Fruit fly (Drosophila melanogaster) whole organism, embryonic: ENCODE data around the gene MICAL-like.

Source experiments
- Adf1 ChIP-seq: fragments of 200-800 bp; sonication (Bioruptor generic); IDR thresholded peaks from 2 replicates; pipeline ENCODE4 v1.3.6; 2022; ENCODE audit warnings: missing biosample characterization, missing genetic modification characterization
- Atf3 ChIP-seq: fragments of 200-800 bp; sonication (Bioruptor generic); optimal IDR thresholded peaks from 3 replicates; lab custom pipeline; 2016; ENCODE audit warnings: missing biosample characterization, missing genetic modification characterization
- CG10979 ChIP-seq: fragments of 200-800 bp; sonication (Bioruptor generic); optimal IDR thresholded peaks from 2 replicates; lab custom pipeline; 2018; ENCODE audit warnings: missing biosample characterization, mild to moderate bottlenecking, missing genetic modification characterization, moderate library complexity
- CG11723 ChIP-seq: fragments of 200-800 bp; sonication (Bioruptor generic); optimal IDR thresholded peaks from 2 replicates; lab custom pipeline; 2017; ENCODE audit warnings: missing biosample characterization, mild to moderate bottlenecking, missing genetic modification characterization
- CG13775 ChIP-seq: fragments of 200-800 bp; sonication (Bioruptor generic); optimal IDR thresholded peaks from 3 replicates; lab custom pipeline; 2017; ENCODE audit warnings: missing biosample characterization, mild to moderate bottlenecking, missing genetic modification characterization
- CG14050 ChIP-seq: fragments of 200-800 bp; sonication (Bioruptor generic); IDR thresholded peaks from 3 replicates; pipeline ENCODE4 v1.3.6; 2022; ENCODE audit warnings: missing biosample characterization, missing genetic modification characterization
- CG1647 ChIP-seq: fragments of 200-800 bp; sonication (Bioruptor generic); optimal IDR thresholded peaks from 3 replicates; lab custom pipeline; 2016; ENCODE audit warnings: missing biosample characterization, missing genetic modification characterization
- CG16779 ChIP-seq: fragments of 200-800 bp; sonication (Bioruptor generic); IDR thresholded peaks from 2 replicates; pipeline ENCODE4 v1.3.6; 2022; ENCODE audit warnings: missing biosample characterization, missing genetic modification characterization
- CG16815 ChIP-seq: fragments of 200-800 bp; sonication (Bioruptor generic); optimal IDR thresholded peaks from 3 replicates; lab custom pipeline; 2017; ENCODE audit warnings: missing biosample characterization, mild to moderate bottlenecking, missing genetic modification characterization
- CG17802 ChIP-seq: fragments of 200-800 bp; sonication (Bioruptor generic); optimal IDR thresholded peaks from 2 replicates; lab custom pipeline; 2018; ENCODE audit warnings: missing biosample characterization, mild to moderate bottlenecking, missing genetic modification characterization, moderate library complexity
- CG17829 ChIP-seq: fragments of 200-800 bp; optimal IDR thresholded peaks from 2 replicates; lab custom pipeline; 2019; ENCODE audit warnings: missing biosample characterization, mild to moderate bottlenecking, missing genetic modification characterization, moderate library complexity
- CG2678 ChIP-seq: fragments of 200-800 bp; sonication (Bioruptor generic); optimal IDR thresholded peaks from 3 replicates; lab custom pipeline; 2019; ENCODE audit warnings: missing biosample characterization, mild to moderate bottlenecking, missing genetic modification characterization, moderate library complexity
- CG2712 ChIP-seq: fragments of 200-800 bp; optimal IDR thresholded peaks from 3 replicates; lab custom pipeline; 2019; ENCODE audit warnings: missing biosample characterization, mild to moderate bottlenecking, missing genetic modification characterization, moderate library complexity
- CG32767 ChIP-seq: fragments of 200-800 bp; sonication (Bioruptor generic); IDR thresholded peaks from 2 replicates; pipeline ENCODE4 v1.3.6; 2022; ENCODE audit warnings: missing biosample characterization, missing genetic modification characterization
- CG3281 ChIP-seq: fragments of 200-800 bp; sonication (Bioruptor generic); optimal IDR thresholded peaks from 3 replicates; lab custom pipeline; 2017; ENCODE audit warnings: missing biosample characterization, mild to moderate bottlenecking, missing genetic modification characterization
- CG4282 ChIP-seq: fragments of 200-800 bp; sonication (Bioruptor generic); optimal IDR thresholded peaks from 2 replicates; lab custom pipeline; 2016; ENCODE audit warnings: missing biosample characterization, missing genetic modification characterization
- CG6254 ChIP-seq: fragments of 200-800 bp; sonication (Bioruptor generic); optimal IDR thresholded peaks from 3 replicates; lab custom pipeline; 2017; ENCODE audit warnings: mild to moderate bottlenecking, missing biosample characterization, missing genetic modification reagents, missing genetic modification characterization
- CG7556 ChIP-seq: fragments of 200-800 bp; sonication (Bioruptor generic); optimal IDR thresholded peaks from 2 replicates; lab custom pipeline; 2017; ENCODE audit warnings: missing biosample characterization, mild to moderate bottlenecking, missing genetic modification characterization
- CG7987 ChIP-seq: fragments of 200-800 bp; sonication (Bioruptor generic); optimal IDR thresholded peaks from 2 replicates; lab custom pipeline; 2018; ENCODE audit warnings: missing biosample characterization, mild to moderate bottlenecking, missing genetic modification characterization, moderate library complexity
- CG8359 ChIP-seq: fragments of 200-800 bp; sonication (Bioruptor generic); optimal IDR thresholded peaks from 2 replicates; lab custom pipeline; 2017; ENCODE audit warnings: missing biosample characterization, mild to moderate bottlenecking, missing genetic modification characterization, borderline replicate concordance
- D19A ChIP-seq: fragments of 200-800 bp; optimal IDR thresholded peaks from 3 replicates; lab custom pipeline; 2019; ENCODE audit warnings: missing biosample characterization, mild to moderate bottlenecking, missing genetic modification characterization, moderate library complexity
- Drgx ChIP-seq: fragments of 200-800 bp; sonication (Bioruptor generic); IDR thresholded peaks from 2 replicates; pipeline ENCODE4 v1.3.6; 2022; ENCODE audit warnings: missing biosample characterization, missing genetic modification characterization
- E2f1 ChIP-seq: fragments of 200-800 bp; sonication (Bioruptor generic); IDR thresholded peaks from 2 replicates; pipeline ENCODE4 v1.3.6; 2022; ENCODE audit warnings: missing biosample characterization, missing genetic modification characterization
- E2f2 ChIP-seq: fragments of 200-800 bp; sonication (Bioruptor generic); IDR thresholded peaks from 2 replicates; pipeline ENCODE4 v1.3.6; 2022; ENCODE audit warnings: missing biosample characterization, missing genetic modification characterization
- ERR ChIP-seq: fragments of 200-800 bp; sonication (Bioruptor generic); optimal IDR thresholded peaks from 2 replicates; lab custom pipeline; 2016; ENCODE audit warnings: missing biosample characterization, missing genetic modification characterization
- Ets97D ChIP-seq: fragments of 200-800 bp; sonication (Bioruptor generic); optimal IDR thresholded peaks from 3 replicates; lab custom pipeline; 2016; ENCODE audit warnings: missing biosample characterization, missing genetic modification characterization
- HLH54F ChIP-seq: fragments of 200-800 bp; sonication (Bioruptor generic); optimal IDR thresholded peaks from 3 replicates; lab custom pipeline; 2016; ENCODE audit warnings: missing biosample characterization, missing genetic modification characterization
- Jarid2 ChIP-seq: fragments of 200-800 bp; sonication (Bioruptor generic); optimal IDR thresholded peaks from 3 replicates; lab custom pipeline; 2017; ENCODE audit warnings: mild to moderate bottlenecking, missing biosample characterization, missing genetic modification reagents, missing genetic modification characterization
- Mad ChIP-seq: fragments of 200-800 bp; sonication (Bioruptor generic); optimal IDR thresholded peaks from 2 replicates; lab custom pipeline; 2016; ENCODE audit warnings: missing biosample characterization, missing genetic modification characterization
- NfI ChIP-seq: fragments of 200-800 bp; sonication (Bioruptor generic); optimal IDR thresholded peaks from 3 replicates; lab custom pipeline; 2018; ENCODE audit warnings: missing biosample characterization, mild to moderate bottlenecking, missing genetic modification characterization, moderate library complexity
- Scr ChIP-seq: fragments of 200-800 bp; sonication (Bioruptor generic); IDR thresholded peaks from 2 replicates; pipeline ENCODE4 v1.3.6; 2022; ENCODE audit warnings: missing biosample characterization, missing genetic modification characterization; ENCODE audit not compliant: partially characterized antibody
- ab ChIP-seq: fragments of 200-800 bp; sonication (Bioruptor generic); optimal IDR thresholded peaks from 2 replicates; lab custom pipeline; 2016; ENCODE audit warnings: missing biosample characterization, missing genetic modification characterization
- chn ChIP-seq: fragments of 200-800 bp; sonication (Bioruptor generic); optimal IDR thresholded peaks from 2 replicates; lab custom pipeline; 2016; ENCODE audit warnings: missing biosample characterization, missing genetic modification characterization
- corto ChIP-seq: fragments of 200-800 bp; sonication (Bioruptor generic); optimal IDR thresholded peaks from 2 replicates; lab custom pipeline; 2016; ENCODE audit warnings: missing biosample characterization, mild to moderate bottlenecking, missing genetic modification characterization, moderate library complexity
- crc ChIP-seq: fragments of 200-800 bp; sonication (Bioruptor generic); optimal IDR thresholded peaks from 2 replicates; lab custom pipeline; 2016; ENCODE audit warnings: missing biosample characterization, missing genetic modification characterization
- danr ChIP-seq: fragments of 200-800 bp; sonication (Bioruptor generic); IDR thresholded peaks from 2 replicates; pipeline ENCODE4 v1.3.6; 2022; ENCODE audit warnings: missing biosample characterization, missing genetic modification characterization
- dimm ChIP-seq: fragments of 200-800 bp; sonication (Bioruptor generic); IDR thresholded peaks from 2 replicates; pipeline ENCODE4 v1.3.6; 2022; ENCODE audit warnings: missing biosample characterization, missing genetic modification characterization
- esg ChIP-seq: fragments of 200-800 bp; sonication (Bioruptor generic); conservative IDR thresholded peaks from 2 replicates; pipeline ENCODE4 v1.3.6; 2022; ENCODE audit warnings: missing biosample characterization, missing genetic modification characterization
- gce ChIP-seq: fragments of 200-800 bp; sonication (Bioruptor generic); IDR thresholded peaks from 3 replicates; pipeline ENCODE4 v1.3.6; 2022; ENCODE audit warnings: missing biosample characterization, missing genetic modification characterization
- gt ChIP-seq: fragments of 200-800 bp; sonication (Bioruptor generic); IDR thresholded peaks from 2 replicates; pipeline ENCODE4 v1.3.6; 2022; ENCODE audit warnings: missing biosample characterization, missing genetic modification characterization
- her ChIP-seq: fragments of 200-800 bp; sonication (Bioruptor generic); optimal IDR thresholded peaks from 2 replicates; lab custom pipeline; 2016; ENCODE audit warnings: missing biosample characterization, missing genetic modification characterization
- jigr1 ChIP-seq: fragments of 200-800 bp; sonication (Bioruptor generic); IDR thresholded peaks from 3 replicates; pipeline ENCODE4 v1.3.6; 2022; ENCODE audit warnings: missing biosample characterization, missing genetic modification characterization
- maf-S ChIP-seq: fragments of 200-800 bp; sonication (Bioruptor generic); optimal IDR thresholded peaks from 2 replicates; lab custom pipeline; 2016; ENCODE audit warnings: missing biosample characterization, missing genetic modification characterization
- mld ChIP-seq: fragments of 200-800 bp; sonication (Bioruptor generic); IDR thresholded peaks from 3 replicates; pipeline ENCODE4 v1.3.6; 2022; ENCODE audit warnings: missing biosample characterization, missing genetic modification characterization; ENCODE audit not compliant: partially characterized antibody
- nom ChIP-seq: fragments of 200-800 bp; sonication (Bioruptor generic); optimal IDR thresholded peaks from 2 replicates; lab custom pipeline; 2017; ENCODE audit warnings: missing biosample characterization, missing genetic modification characterization, mild to moderate bottlenecking, moderate library complexity, missing genetic modification reagents
- run ChIP-seq: fragments of 200-800 bp; sonication (Bioruptor generic); optimal IDR thresholded peaks from 3 replicates; lab custom pipeline; 2018; ENCODE audit warnings: missing biosample characterization, mild to moderate bottlenecking, missing genetic modification characterization
- sima ChIP-seq: fragments of 200-800 bp; sonication (Bioruptor generic); optimal IDR thresholded peaks from 2 replicates; lab custom pipeline; 2016; ENCODE audit warnings: missing biosample characterization, missing genetic modification characterization
- tx ChIP-seq: fragments of 200-800 bp; sonication (Bioruptor generic); optimal IDR thresholded peaks from 2 replicates; lab custom pipeline; 2016; ENCODE audit warnings: missing biosample characterization, missing genetic modification characterization

MICAL-like gene

DNA sequence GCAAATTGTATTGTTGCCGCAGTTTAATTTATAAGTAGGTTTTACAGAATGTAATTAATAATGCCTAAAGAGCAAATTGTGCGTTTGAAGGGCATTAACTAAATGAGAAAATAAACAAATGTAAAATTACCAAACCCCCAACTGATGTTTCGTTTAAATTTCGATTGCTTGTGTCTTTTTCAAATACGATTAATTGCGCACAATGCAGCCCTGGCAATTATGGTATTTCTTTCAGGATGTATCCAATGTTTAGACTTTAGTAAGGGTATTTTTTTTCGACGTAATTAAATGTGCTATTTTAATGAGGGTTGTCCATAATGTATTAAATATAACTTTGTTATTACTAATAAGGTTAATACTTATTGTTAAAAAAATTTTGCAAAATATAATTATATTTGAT is 25.7 kb upstream of the MICAL-like start (continued):
- TF ChIP-seq D19A (tag; lab: Kevin White, UChicago) (peak; percentile 62), E2f2 (GFP tag; lab: Robert Waterston, UW) (peak; percentile 93)

- TF ChIP-seq CG14050: no peak
- peak; percentile 65 for TF ChIP-seq Adf1 (GFP tag; lab: Robert Waterston, UW)
- no peak for TF ChIP-seq corto (GFP tag; lab: Kevin White, UChicago)
- no peak for TF ChIP-seq CG8359 (GFP tag; lab: Kevin White, UChicago)
- peak; percentile 27 for TF ChIP-seq Mad (GFP tag; lab: Kevin White, UChicago)
- TF ChIP-seq CG17802 (tag; lab: Kevin White, UChicago): peak; percentile 1
- no peak for TF ChIP-seq gt
- no peak for TF ChIP-seq jigr1 (GFP tag; lab: Robert Waterston, UW)
- TF ChIP-seq her (GFP tag; lab: Kevin White, UChicago): peak; percentile 51
- peak; percentile 88 for TF ChIP-seq Scr (GFP tag; lab: Robert Waterston, UW)
- TF ChIP-seq Drgx (GFP tag; lab: Robert Waterston, UW): no peak
- TF ChIP-seq maf-S: peak; percentile 38
- no peak for TF ChIP-seq CG3281 (GFP tag; lab: Kevin White, UChicago)
- peak; percentile 28 for TF ChIP-seq CG2712
- peak; percentile 30 for TF ChIP-seq Atf3 (GFP tag; lab: Kevin White, UChicago)
- no peak for TF ChIP-seq CG11723
- TF ChIP-seq Ets97D (GFP tag; lab: Kevin White, UChicago): peak; percentile 75
- TF ChIP-seq mld (GFP tag; lab: Robert Waterston, UW): peak; percentile 86; the same call in 2 of the 3 replicates
- TF ChIP-seq ab (GFP tag; lab: Kevin White, UChicago): no peak
- no peak for TF ChIP-seq CG16815 (GFP tag; lab: Kevin White, UChicago)
- TF ChIP-seq crc (GFP tag; lab: Kevin White, UChicago): no peak
- peak; percentile 17 for TF ChIP-seq tx (GFP tag; lab: Kevin White, UChicago)
- TF ChIP-seq HLH54F (GFP tag; lab: Kevin White, UChicago): peak; percentile 64
- no peak for TF ChIP-seq dimm (GFP tag; lab: Robert Waterston, UW)
- peak; percentile 69 for TF ChIP-seq chn (GFP tag; lab: Kevin White, UChicago)
- peak; percentile 46 for TF ChIP-seq CG17829
- no peak for TF ChIP-seq danr
- TF ChIP-seq esg: no peak
- TF ChIP-seq CG2678 (tag; lab: Kevin White, UChicago): peak; percentile 17
- no peak for TF ChIP-seq CG1647 (GFP tag; lab: Kevin White, UChicago)
- peak; percentile 40 for TF ChIP-seq NfI (GFP tag; lab: Kevin White, UChicago)
- peak; percentile 31 for TF ChIP-seq CG7987 (GFP tag; lab: Kevin White, UChicago)
- no peak for TF ChIP-seq CG10979 (tag; lab: Kevin White, UChicago)
- TF ChIP-seq CG6254 (GFP tag; lab: Kevin White, UChicago): peak; percentile 100
- peak; percentile 46 for TF ChIP-seq CG4282 (GFP tag; lab: Kevin White, UChicago)
- TF ChIP-seq nom: no peak
- TF ChIP-seq E2f1 (GFP tag; lab: Robert Waterston, UW): no peak
- no peak for TF ChIP-seq CG7556
- TF ChIP-seq Jarid2: no peak
- TF ChIP-seq run (tag; lab: Kevin White, UChicago): no peak
- TF ChIP-seq CG16779 (GFP tag; lab: Robert Waterston, UW): no peak
- TF ChIP-seq ERR: peak; percentile 10
- TF ChIP-seq gce (GFP tag; lab: Robert Waterston, UW): no peak
- no peak for TF ChIP-seq sima (GFP tag; lab: Kevin White, UChicago)
- no peak for TF ChIP-seq CG13775 (GFP tag; lab: Kevin White, UChicago)
- TF ChIP-seq CG32767: 0 out of 2 replicates have a peak, but pooled peaks have one; percentile 9
These were observed 21.8 kb upstream of the MICAL-like start, which contains the start of gene Srrm1 for dm6 chr3L:13036706-13037457. Srrm1 (plus strand) TSS chr3L:13036821.
